Worm (Caenorhabditis elegans) whole organism, young adult: Measurements from ENCODE around the gene M79.2.

ENCODE experiments used
- C06A6.2 ChIP-seq: fragments of 200-800 bp; sonication (Bioruptor generic); conservative IDR thresholded peaks from 2 replicates; pipeline ENCODE4 v1.3.6; 2022; ENCODE audit warnings: missing genetic modification characterization, missing compliant biosample characterization
- F22D6.2 ChIP-seq: sonication (generic microtip); optimal IDR thresholded peaks from 2 replicates; lab custom pipeline; 2016; ENCODE audit warnings: mild to moderate bottlenecking, missing genetic modification characterization, missing compliant biosample characterization
- F52B5.7 ChIP-seq: sonication (generic microtip); optimal IDR thresholded peaks from 2 replicates; lab custom pipeline; 2016; ENCODE audit warnings: mild to moderate bottlenecking, missing genetic modification characterization, missing compliant biosample characterization
- F55B11.4 ChIP-seq: sonication (generic microtip); optimal IDR thresholded peaks from 2 replicates; lab custom pipeline; 2016; ENCODE audit warnings: missing compliant biosample characterization, missing genetic modification characterization, borderline replicate concordance; ENCODE audit not compliant: insufficient read depth
- F57A8.1 ChIP-seq: fragments of 200-800 bp; sonication (Bioruptor generic); optimal IDR thresholded peaks from 2 replicates; lab custom pipeline; 2018; ENCODE audit warnings: mild to moderate bottlenecking, missing genetic modification characterization, moderate library complexity, missing compliant biosample characterization
- K11D2.4 ChIP-seq: fragments of 200-800 bp; sonication (Bioruptor generic); IDR thresholded peaks from 2 replicates; pipeline ENCODE4 v1.3.6; 2022; ENCODE audit warnings: missing genetic modification reagents, missing genetic modification characterization, missing compliant biosample characterization
- Y53G8AR.9 ChIP-seq: fragments of 200-800 bp; sonication (Bioruptor generic); conservative IDR thresholded peaks from 2 replicates; pipeline ENCODE4 v1.3.6; 2022; ENCODE audit warnings: missing genetic modification reagents, missing genetic modification characterization, missing compliant biosample characterization
- Y67H2A.10 ChIP-seq: fragments of 200-800 bp; sonication (Bioruptor generic); conservative IDR thresholded peaks from 2 replicates; pipeline ENCODE4 v1.3.6; 2022; ENCODE audit warnings: missing genetic modification reagents, missing genetic modification characterization, missing compliant biosample characterization
- Y79H2A.3 ChIP-seq: fragments of 200-800 bp; sonication (Bioruptor generic); conservative IDR thresholded peaks from 2 replicates; pipeline ENCODE4 v1.3.6; 2022; ENCODE audit warnings: missing genetic modification reagents, missing genetic modification characterization, missing compliant biosample characterization
- akir-1 ChIP-seq: fragments of 200-800 bp; sonication (Bioruptor generic); optimal IDR thresholded peaks from 2 replicates; lab custom pipeline; 2018; ENCODE audit warnings: mild to moderate bottlenecking, missing genetic modification characterization, moderate library complexity, missing compliant biosample characterization
- athp-1 ChIP-seq: sonication (generic microtip); optimal IDR thresholded peaks from 2 replicates; lab custom pipeline; 2017; ENCODE audit warnings: mild to moderate bottlenecking, missing genetic modification characterization, missing compliant biosample characterization
- ccch-3 ChIP-seq: fragments of 200-800 bp; sonication (Bioruptor generic); optimal IDR thresholded peaks from 2 replicates; lab custom pipeline; 2018; ENCODE audit warnings: mild to moderate bottlenecking, missing genetic modification characterization, missing compliant biosample characterization
- cebp-1 ChIP-seq, 2 experiments: fragments of 200-800 bp in 1 of 2; sonication (Bioruptor generic) in 1 of 2; sonication (generic microtip) in 1 of 2; IDR thresholded peaks in 1 of 2; optimal IDR thresholded peaks in 1 of 2; 2 replicates each; pipeline versions ENCODE4 v1.3.6 to Lab custom; 2017 to 2022; ENCODE audit warnings: missing compliant biosample characterization in 2 of 2, missing genetic modification characterization in 2 of 2, mild to moderate bottlenecking in 1 of 2, missing genetic modification reagents in 1 of 2, moderate library complexity in 1 of 2
- efl-1 ChIP-seq: fragments of 150-350 bp; optimal IDR thresholded peaks from 2 replicates; lab custom pipeline; 2014; ENCODE audit warnings: missing biosample characterization, missing genetic modification reagents, missing genetic modification characterization
- egl-18 ChIP-seq: fragments of 200-800 bp; sonication (Bioruptor generic); IDR thresholded peaks from 2 replicates; pipeline ENCODE4 v1.3.6; 2022; ENCODE audit warnings: missing genetic modification reagents, missing genetic modification characterization, missing compliant biosample characterization
- fkh-3 ChIP-seq: sonication (generic microtip); optimal IDR thresholded peaks from 2 replicates; lab custom pipeline; 2016; ENCODE audit warnings: mild to moderate bottlenecking, missing genetic modification characterization, missing compliant biosample characterization
- him-1 ChIP-seq: sonication (generic microtip); optimal IDR thresholded peaks from 2 replicates; lab custom pipeline; 2016; ENCODE audit warnings: missing genotype, missing genetic modification reagents, missing genetic modification characterization, missing compliant biosample characterization
- hrde-1 ChIP-seq: sonication (generic microtip); optimal IDR thresholded peaks from 2 replicates; lab custom pipeline; 2016; ENCODE audit warnings: missing genetic modification characterization, mild to moderate bottlenecking, missing compliant biosample characterization, moderate library complexity, missing genotype, missing genetic modification reagents, borderline replicate concordance
- hsf-1 ChIP-seq: fragments of 200-800 bp; sonication (Bioruptor generic); IDR thresholded peaks from 2 replicates; pipeline ENCODE4 v1.3.6; 2022; ENCODE audit warnings: missing genetic modification reagents, missing genetic modification characterization, missing compliant biosample characterization
- let-607 ChIP-seq, 2 experiments: fragments of 200-800 bp in 1 of 2; sonication (Bioruptor generic) in 1 of 2; sonication (generic microtip) in 1 of 2; optimal IDR thresholded peaks; 2 replicates each; lab custom pipeline; 2016 to 2018; ENCODE audit warnings: mild to moderate bottlenecking in 2 of 2, missing compliant biosample characterization in 2 of 2, missing genetic modification characterization in 2 of 2, moderate library complexity in 2 of 2, missing genotype in 1 of 2
- lin-26 ChIP-seq: fragments of 200-800 bp; sonication (Bioruptor generic); IDR thresholded peaks from 2 replicates; pipeline ENCODE4 v1.3.6; 2022; ENCODE audit warnings: missing genetic modification reagents, missing genetic modification characterization, missing compliant biosample characterization
- mcd-1 ChIP-seq: fragments of 200-800 bp; sonication (Bioruptor generic); IDR thresholded peaks from 2 replicates; pipeline ENCODE4 v1.3.6; 2022; ENCODE audit warnings: missing genetic modification reagents, missing genetic modification characterization, missing compliant biosample characterization
- mel-28 ChIP-seq: sonication (generic microtip); optimal IDR thresholded peaks from 2 replicates; lab custom pipeline; 2016; ENCODE audit warnings: borderline replicate concordance, mild to moderate bottlenecking, missing genetic modification characterization, missing compliant biosample characterization
- nhr-179 ChIP-seq: sonication (generic microtip); optimal IDR thresholded peaks from 2 replicates; lab custom pipeline; 2016; ENCODE audit warnings: mild to moderate bottlenecking, missing genetic modification characterization, missing compliant biosample characterization
- pha-4 ChIP-seq: fragments of 150-350 bp; sonication (generic microtip); optimal IDR thresholded peaks from 2 replicates; lab custom pipeline; 2014; ENCODE audit warnings: missing biosample characterization, missing genetic modification reagents, missing genetic modification characterization
- sdz-38 ChIP-seq: sonication (generic microtip); optimal IDR thresholded peaks from 2 replicates; lab custom pipeline; 2016; ENCODE audit warnings: missing genotype, missing genetic modification characterization, missing compliant biosample characterization
- snpc-4 ChIP-seq, 5 experiments: fragments of 150-350 bp in 1 of 5; sonication (generic microtip) in 4 of 5; optimal IDR thresholded peaks; 2 replicates each; lab custom pipeline; 2014 to 2018; ENCODE audit warnings: missing genetic modification characterization in 5 of 5, missing biosample characterization in 3 of 5, antibody characterized with exemption in 2 of 5, mild to moderate bottlenecking in 2 of 5, missing compliant biosample characterization in 2 of 5, missing genotype in 2 of 5, moderate library complexity in 2 of 5, missing genetic modification reagents in 1 of 5
- somi-1 ChIP-seq: fragments of 200-800 bp; sonication (Bioruptor generic); optimal IDR thresholded peaks from 2 replicates; lab custom pipeline; 2018; ENCODE audit warnings: mild to moderate bottlenecking, missing genetic modification characterization, missing compliant biosample characterization
- tbp1 ChIP-seq: fragments of 200-800 bp; sonication (Bioruptor generic); optimal IDR thresholded peaks from 2 replicates; lab custom pipeline; 2018; ENCODE audit warnings: mild to moderate bottlenecking, missing genetic modification characterization, missing compliant biosample characterization
- ztf-28 ChIP-seq: fragments of 200-800 bp; sonication (Bioruptor generic); IDR thresholded peaks from 2 replicates; pipeline ENCODE4 v1.3.6; 2022; ENCODE audit warnings: missing genetic modification reagents, missing genetic modification characterization, missing compliant biosample characterization

M79.2 gene

ce11 chrX:10629117-10629516 lies 510 bp upstream of the M79.2 start:
- TF ChIP-seq nhr-179 (tag; lab: Kevin White, UChicago) = no peak
- no peak for TF ChIP-seq Y53G8AR.9 (GFP tag; lab: Robert Waterston, UW)
- no peak for TF ChIP-seq sdz-38
- no peak for TF ChIP-seq egl-18 (GFP tag; lab: Robert Waterston, UW)
- TF ChIP-seq Y67H2A.10 (GFP tag; lab: Robert Waterston, UW) = no peak
- no peak for TF ChIP-seq Y79H2A.3
- no peak for TF ChIP-seq hrde-1 (tag; lab: Kevin White, UChicago)
- TF ChIP-seq C06A6.2 = no peak
- TF ChIP-seq F52B5.7 (tag; lab: Kevin White, UChicago) = no peak
- TF ChIP-seq mel-28 = no peak
- TF ChIP-seq akir-1 (GFP tag; lab: Kevin White, UChicago) = no peak
- TF ChIP-seq lin-26 (GFP tag; lab: Robert Waterston, UW) = no peak
- no peak for TF ChIP-seq F57A8.1 (GFP tag; lab: Kevin White, UChicago)

DNA sequence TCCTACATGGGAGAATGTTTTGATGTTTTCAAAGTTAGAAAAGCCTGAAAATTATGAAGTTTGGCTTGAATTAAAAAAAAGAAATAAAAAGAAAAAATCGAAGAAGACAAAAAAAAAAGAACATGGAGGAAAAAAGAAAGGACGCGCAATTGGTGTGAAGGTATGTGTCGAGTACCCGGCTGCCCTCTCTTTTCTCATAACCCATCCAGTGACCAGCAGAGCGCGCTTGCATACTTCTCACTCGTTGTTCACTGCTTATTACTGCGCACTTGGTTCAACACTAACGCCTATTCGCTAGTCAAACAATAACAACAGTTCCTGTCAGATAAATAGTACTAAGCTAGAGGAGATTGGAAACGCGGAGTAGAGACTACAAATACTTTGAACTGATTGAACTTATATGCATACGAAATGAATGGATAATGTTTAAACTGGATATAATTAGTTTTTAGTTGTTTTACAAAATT lies 4.4 kb downstream of the M79.2 start, which contains the start of gene abl-1:
Gene abl-1 (minus strand): TSS at position 51 of the 467 bp plus-strand sequence.
- TF ChIP-seq mcd-1 (GFP tag; lab: Robert Waterston, UW) (peak; percentile 73), efl-1 (GFP tag; lab: Kevin White, UChicago) (no peak), tbp1 (GFP tag; lab: Kevin White, UChicago) (no peak)

DNA sequence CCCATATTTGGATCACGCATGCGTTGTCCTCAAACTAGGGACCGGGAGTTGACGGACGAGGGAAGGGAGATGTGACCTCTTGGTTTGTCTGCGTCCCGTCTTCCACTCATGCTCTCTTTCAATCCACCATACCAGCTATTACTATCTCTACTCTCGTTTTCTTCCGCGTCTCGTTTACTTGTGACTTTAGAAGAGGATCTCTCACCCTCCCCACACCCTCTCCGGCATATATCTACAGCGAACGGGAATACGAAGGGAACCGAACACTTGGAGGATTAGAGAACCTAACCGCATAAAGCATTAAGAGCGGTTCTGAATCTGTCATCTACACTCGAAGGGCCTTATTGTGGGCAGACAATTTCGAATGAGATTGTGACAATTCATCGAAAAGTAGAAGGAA lies 5.5 kb downstream of the M79.2 start:
- no peak for TF ChIP-seq F57A8.1 (GFP tag; lab: Kevin White, UChicago)
- TF ChIP-seq lin-26 (GFP tag; lab: Robert Waterston, UW) = no peak
- no peak for TF ChIP-seq let-607 (tag; optimal IDR thresholded peaks at IDR 0.05; lab: Kevin White, UChicago)
- no peak for TF ChIP-seq F22D6.2 (tag; lab: Kevin White, UChicago)
- no peak for TF ChIP-seq pha-4
- no peak for TF ChIP-seq hsf-1 (GFP tag; lab: Robert Waterston, UW)
- no peak for TF ChIP-seq athp-1 (tag; lab: Kevin White, UChicago)
- TF ChIP-seq ccch-3 (GFP tag; lab: Kevin White, UChicago) = no peak
- TF ChIP-seq efl-1 (GFP tag; lab: Kevin White, UChicago) = no peak
- no peak for TF ChIP-seq somi-1 (GFP tag; lab: Kevin White, UChicago)
- TF ChIP-seq C06A6.2 = no peak

DNA sequence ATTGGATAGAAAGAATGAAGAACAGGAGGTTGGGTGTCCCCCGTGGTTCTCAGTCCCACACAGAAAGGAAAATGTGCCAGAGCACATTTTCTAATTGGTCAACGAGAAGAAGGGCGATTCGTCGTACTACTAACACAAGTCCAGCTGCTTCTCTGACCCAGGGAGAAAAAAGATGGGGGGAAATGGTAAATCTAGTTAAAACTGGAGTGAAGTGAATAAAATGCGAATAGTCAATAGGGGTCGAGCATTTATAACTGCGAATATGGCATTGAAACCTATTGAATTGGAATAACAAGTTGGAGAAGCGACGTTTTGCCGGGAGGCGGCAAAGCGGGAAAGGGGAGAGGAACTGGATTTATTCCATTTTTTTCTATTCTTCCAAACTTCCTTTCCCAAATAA lies 6.0 kb downstream of the M79.2 start:
- TF ChIP-seq him-1 (tag; lab: Kevin White, UChicago) (no peak), Y67H2A.10 (GFP tag; lab: Robert Waterston, UW) (no peak), cebp-1 (GFP tag; IDR thresholded peaks at IDR 0.05; lab: Robert Waterston, UW) (no peak), cebp-1 (tag; optimal IDR thresholded peaks at IDR 0.05; lab: Kevin White, UChicago) (no peak), snpc-4 (GFP tag; optimal IDR thresholded peaks at IDR 0.05; lab: Kevin White, UChicago) (no peak), snpc-4 (tag; optimal IDR thresholded peaks at IDR 0.05; lab: Kevin White, UChicago) (no peak), F55B11.4 (tag; lab: Kevin White, UChicago) (no peak), ccch-3 (GFP tag; lab: Kevin White, UChicago) (no peak), ztf-28 (GFP tag; lab: Robert Waterston, UW) (no peak), K11D2.4 (GFP tag; lab: Robert Waterston, UW) (no peak), fkh-3 (tag; lab: Kevin White, UChicago) (no peak), mel-28 (no peak)
